Worm (Caenorhabditis elegans) whole organism, L4/young adult: ENCODE measurements around the gene nhr-84.

Experiments
- dao-5 ChIP-seq: sonication (generic microtip); optimal IDR thresholded peaks from 2 replicates; lab custom pipeline; 2016; ENCODE audit warnings: missing genotype, missing genetic modification characterization, moderate library complexity, missing compliant biosample characterization
- him-1 ChIP-seq: sonication (generic microtip); optimal IDR thresholded peaks from 2 replicates; lab custom pipeline; 2016; ENCODE audit warnings: missing genotype, missing genetic modification reagents, missing genetic modification characterization, missing compliant biosample characterization

DNA sequence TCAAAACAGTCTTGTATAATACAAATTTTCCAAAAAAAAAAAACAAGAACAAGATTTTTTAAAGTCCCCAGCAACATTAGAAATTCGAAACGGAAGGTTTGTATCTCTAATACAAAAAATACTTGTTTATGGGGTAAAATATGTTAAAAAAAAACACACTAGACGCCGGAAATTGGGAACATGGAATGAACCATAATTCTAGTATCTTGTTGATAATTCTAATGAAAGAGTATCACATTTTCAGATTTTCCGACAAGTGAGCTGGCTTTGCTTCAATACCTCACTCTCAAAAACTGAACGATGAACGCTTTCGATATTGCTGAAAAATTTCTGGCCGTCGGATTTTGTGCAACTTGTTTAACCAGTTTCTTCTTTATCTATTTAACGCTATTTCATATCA lies 18.3 kb upstream of the nhr-84 start, which contains the start of gene str-60:
- TF ChIP-seq dao-5 (tag; lab: Kevin White, UChicago) (no peak), him-1 (tag; lab: Kevin White, UChicago) (no peak)
